Worm (Caenorhabditis elegans) whole organism, early embryonic: ENCODE results near the gene Y40C7B.4.

Experiments used
- ama-1 ChIP-seq: fragments of 150-350 bp; optimal IDR thresholded peaks from 2 replicates; lab custom pipeline; 2014
- flt-1 ChIP-seq: fragments of 200-800 bp; sonication (Bioruptor generic); IDR thresholded peaks from 2 replicates; pipeline ENCODE4 v1.3.6; 2022; ENCODE audit warnings: missing genetic modification characterization, missing compliant biosample characterization
- hmg-4 ChIP-seq: fragments of 200-800 bp; sonication (Bioruptor generic); optimal IDR thresholded peaks from 2 replicates; lab custom pipeline; 2018; ENCODE audit warnings: mild to moderate bottlenecking, missing genetic modification characterization, missing compliant biosample characterization

DNA sequence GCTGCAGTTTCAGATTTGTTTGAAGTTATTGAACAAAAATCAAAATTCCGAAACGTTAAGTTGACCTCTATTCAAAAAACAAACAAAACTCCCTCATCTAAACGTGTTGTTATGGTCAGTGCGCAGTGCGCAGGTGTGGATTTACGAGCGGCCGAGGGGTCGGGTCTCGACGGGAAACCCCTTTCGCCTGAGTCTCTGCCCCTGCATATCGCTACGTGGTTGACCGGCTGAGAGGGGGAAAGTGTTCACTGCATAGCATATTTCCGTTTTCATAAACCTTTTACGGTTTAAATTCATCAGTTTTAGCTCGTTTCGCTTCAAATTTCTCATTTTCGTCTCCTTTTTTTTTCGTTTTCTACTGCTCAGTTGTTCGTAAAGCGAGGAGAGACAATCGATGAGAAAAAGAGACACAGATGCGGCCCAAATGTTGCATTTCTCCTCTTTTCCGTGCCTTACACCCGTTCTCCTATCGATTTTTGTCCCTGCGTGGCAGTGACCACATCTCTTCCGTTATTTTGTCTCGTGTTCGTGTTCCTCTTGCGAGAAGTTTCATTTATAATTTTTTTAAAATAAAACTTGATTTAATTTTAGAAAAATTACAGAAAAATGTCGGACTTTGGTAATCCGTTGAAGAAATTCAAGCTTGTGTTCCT, 34.6 kb downstream of the Y40C7B.4 start, which contains the start of gene rab-6.2:
- TF ChIP-seq hmg-4 (peak; percentile 58), ama-1 (lab: Kevin White, UChicago) (no peak), flt-1 (no peak)
